Fruit fly (Drosophila melanogaster) whole organism, wandering third instar larva: Measurements from ENCODE around the gene Dpy-30L2.

Experiments
- Jra ChIP-seq: sonication (Bioruptor generic); optimal IDR thresholded peaks from 2 replicates; lab custom pipeline; 2016; ENCODE audit warnings: missing biosample characterization, missing genetic modification characterization
- N ChIP-seq: fragments of >200 bp; optimal IDR thresholded peaks from 2 replicates; lab custom pipeline; 2018; ENCODE audit warnings: missing biosample characterization, missing external identifiers, missing genetic modification characterization
- br ChIP-seq: fragments of 200-800 bp; sonication (Bioruptor generic); optimal IDR thresholded peaks from 2 replicates; lab custom pipeline; 2016; ENCODE audit warnings: missing biosample characterization, missing genetic modification characterization
- lola ChIP-seq: fragments of >200 bp; optimal IDR thresholded peaks from 2 replicates; lab custom pipeline; 2017; ENCODE audit warnings: missing biosample characterization, missing genetic modification characterization
- pan ChIP-seq: fragments of >200 bp; optimal IDR thresholded peaks from 2 replicates; lab custom pipeline; 2017
- sage ChIP-seq: fragments of 200-800 bp; sonication (Bioruptor generic); optimal IDR thresholded peaks from 2 replicates; lab custom pipeline; 2016; ENCODE audit warnings: missing biosample characterization, mild to moderate bottlenecking, missing genetic modification characterization
- usp ChIP-seq: fragments of >200 bp; optimal IDR thresholded peaks from 2 replicates; lab custom pipeline; 2017; ENCODE audit warnings: missing biosample characterization, missing genetic modification characterization

DNA sequence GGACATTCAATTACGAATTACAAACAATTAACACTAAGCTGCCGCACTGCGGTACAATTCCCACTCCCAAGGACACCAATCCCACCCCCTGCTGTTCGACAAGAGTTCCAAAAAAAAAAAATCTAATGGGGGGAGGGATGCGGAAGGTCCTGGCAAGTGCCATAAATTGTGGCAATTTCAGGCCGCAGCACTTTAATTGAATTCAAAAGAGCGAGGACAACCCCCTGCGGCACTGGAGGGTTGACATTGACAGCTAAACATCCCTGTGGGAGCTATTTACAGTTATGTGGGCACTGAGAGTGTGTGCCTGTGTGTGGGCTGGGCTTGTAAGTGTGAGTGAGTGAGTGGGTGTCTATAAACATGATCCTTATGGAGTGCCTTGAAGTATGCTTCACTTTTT, 29.4 kb upstream of the Dpy-30L2 start:
- TF ChIP-seq lola (GFP tag; lab: Kevin White, UChicago) (no peak), N (GFP tag; lab: Kevin White, UChicago) (no peak), pan (no peak), usp (no peak), sage (GFP tag; lab: Kevin White, UChicago) (no peak), br (GFP tag; lab: Kevin White, UChicago) (no peak), Jra (GFP tag; lab: Kevin White, UChicago) (no peak)
